Fruit fly (Drosophila melanogaster): ENCODE results near the gene CG32795.

Gene CG32795

DNA sequence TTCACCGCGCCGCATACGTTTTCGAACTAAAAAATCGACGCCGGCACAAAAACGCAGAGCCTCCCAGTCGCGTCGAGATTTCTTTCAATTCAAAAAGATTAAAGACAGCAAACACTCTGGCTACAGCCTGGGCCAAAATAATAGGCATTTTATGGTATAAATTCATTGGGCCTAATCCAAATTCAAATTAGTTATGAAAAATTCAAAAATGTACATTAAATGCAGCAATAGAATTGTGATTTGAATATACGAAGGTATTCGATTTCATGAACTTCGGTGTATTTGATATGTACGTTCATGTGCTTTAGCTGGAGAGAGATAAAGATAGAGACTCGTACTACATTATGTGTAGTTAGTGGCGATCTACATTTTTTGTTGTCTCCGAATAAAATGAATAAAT is 46.3 kb downstream of the CG32795 start, which contains the start of gene Syx4 (continued):
- TF ChIP-seq CG13775 (GFP tag; optimal IDR thresholded peaks at IDR 0.05): peak; percentile 79
- peak; percentile 71 for TF ChIP-seq CG8281 (tag; optimal IDR thresholded peaks at IDR 0.05)
- peak; percentile 80 for TF ChIP-seq pum (GFP tag; optimal IDR thresholded peaks at IDR 0.05)
- TF ChIP-seq ara (GFP tag; IDR thresholded peaks at IDR 0.05): peak; percentile 75
- peak; percentile 89 for TF ChIP-seq CG34422 (GFP tag; IDR thresholded peaks at IDR 0.05)
- peak; percentile 89 to 92 for TF ChIP-seq dpn (GFP tag; optimal IDR thresholded peaks at IDR 0.05)
- no peak for TF ChIP-seq zf30C (GFP tag; optimal IDR thresholded peaks at IDR 0.05)
- TF ChIP-seq CG17328 (GFP tag; IDR thresholded peaks at IDR 0.05): peak; percentile 91
- TF ChIP-seq CG30020 (tag; optimal IDR thresholded peaks at IDR 0.05): no peak
- no peak for TF ChIP-seq crol (GFP tag; IDR thresholded peaks at IDR 0.05)
- peak; percentile 71 for TF ChIP-seq peb (GFP tag; IDR thresholded peaks at IDR 0.05)
- peak; percentile 94 for TF ChIP-seq CG1603 (tag; optimal IDR thresholded peaks at IDR 0.05)
- TF ChIP-seq Stat92E (GFP tag; optimal IDR thresholded peaks at IDR 0.05): no peak
- peak; percentile 83 for TF ChIP-seq vfl (GFP tag; optimal IDR thresholded peaks at IDR 0.05)
- peak; percentile 93 for TF ChIP-seq slbo (GFP tag; IDR thresholded peaks at IDR 0.05)
- TF ChIP-seq HLH3B (GFP tag; IDR thresholded peaks at IDR 0.05): peak; percentile 89
- peak; percentile 75 for TF ChIP-seq dimm (GFP tag; IDR thresholded peaks at IDR 0.05)
- no peak for TF ChIP-seq ato (GFP tag; IDR thresholded peaks at IDR 0.05; ENCODE audit: partially characterized antibody)
- TF ChIP-seq trh (GFP tag; optimal IDR thresholded peaks at IDR 0.05): peak; percentile 49
- TF ChIP-seq CG4820 (GFP tag; optimal IDR thresholded peaks at IDR 0.05): peak; percentile 85
- TF ChIP-seq tin (GFP tag; optimal IDR thresholded peaks at IDR 0.05): peak; percentile 77
- peak; percentile 89 for TF ChIP-seq Xrp1 (GFP tag; IDR thresholded peaks at IDR 0.05)
- TF ChIP-seq ftz-f1 (GFP tag; optimal IDR thresholded peaks at IDR 0.05): no peak
- no peak for TF ChIP-seq CG2129 (GFP tag; IDR thresholded peaks at IDR 0.05; ENCODE audit: partially characterized antibody)
- peak; percentile 93 for TF ChIP-seq CG12391 (tag; optimal IDR thresholded peaks at IDR 0.05)
- TF ChIP-seq pzg (GFP tag; optimal IDR thresholded peaks at IDR 0.05): peak; percentile 20
- peak; percentile 87 for TF ChIP-seq Max (GFP tag; optimal IDR thresholded peaks at IDR 0.05)
- no peak for TF ChIP-seq hbn (GFP tag; IDR thresholded peaks at IDR 0.05; ENCODE audit: partially characterized antibody)
- TF ChIP-seq her (GFP tag; optimal IDR thresholded peaks at IDR 0.05): peak; percentile 90
- TF ChIP-seq Meics (GFP tag; optimal IDR thresholded peaks at IDR 0.05): peak; percentile 94
- peak; percentile 87 for TF ChIP-seq CG16863 (GFP tag; optimal IDR thresholded peaks at IDR 0.05)
- peak; percentile 93 for TF ChIP-seq Rfx (GFP tag; IDR thresholded peaks at IDR 0.05)
- no peak for TF ChIP-seq CG16813 (GFP tag; IDR thresholded peaks at IDR 0.05; ENCODE audit: partially characterized antibody)
- no peak for TF ChIP-seq Trl (optimal IDR thresholded peaks at IDR 0.05)
- TF ChIP-seq Trl (GFP tag; optimal IDR thresholded peaks at IDR 0.05): peak; percentile 85
- TF ChIP-seq Hmx (GFP tag; optimal IDR thresholded peaks at IDR 0.05): peak; percentile 54
- TF ChIP-seq insv (GFP tag; optimal IDR thresholded peaks at IDR 0.05): no peak
- TF ChIP-seq HHEX (GFP tag; optimal IDR thresholded peaks at IDR 0.05): peak; percentile 94
- TF ChIP-seq CG4360 (GFP tag; IDR thresholded peaks at IDR 0.05): peak; percentile 56; the same call in 1 of the 2 replicates
- peak; percentile 84 for TF ChIP-seq phol (tag; optimal IDR thresholded peaks at IDR 0.05)
- peak; percentile 86 for TF ChIP-seq CG18619 (GFP tag; optimal IDR thresholded peaks at IDR 0.05)
- TF ChIP-seq CG3726 (GFP tag; IDR thresholded peaks at IDR 0.05): 0 out of 3 replicates have a peak, but pooled peaks have one; percentile 69
- peak; percentile 72 for TF ChIP-seq Six4 (GFP tag; optimal IDR thresholded peaks at IDR 0.05)
- TF ChIP-seq ind (GFP tag; optimal IDR thresholded peaks at IDR 0.05): peak; percentile 91
- TF ChIP-seq Bteb2 (GFP tag; optimal IDR thresholded peaks at IDR 0.05): peak; percentile 87
- TF ChIP-seq row (GFP tag; IDR thresholded peaks at IDR 0.05): peak; percentile 87
- peak; percentile 49 for TF ChIP-seq fd64A (GFP tag; optimal IDR thresholded peaks at IDR 0.05)
- TF ChIP-seq CG12659 (GFP tag; optimal IDR thresholded peaks at IDR 0.05): peak; percentile 92
- peak; percentile 97 for TF ChIP-seq lab (GFP tag; optimal IDR thresholded peaks at IDR 0.05)
- TF ChIP-seq croc (GFP tag; conservative IDR thresholded peaks at IDR 0.05): peak; percentile 54
- peak; percentile 70 for TF ChIP-seq CG4730 (GFP tag; IDR thresholded peaks at IDR 0.05)

All from whole organism, embryonic.